Fruit fly (Drosophila melanogaster) whole organism: ENCODE measurements around the gene hzg.

Experiments used
- CG8478 ChIP-seq: fragments of >200 bp; optimal IDR thresholded peaks from 2 replicates; lab custom pipeline; 2018; ENCODE audit warnings: inconsistent platforms
- Dll ChIP-seq: fragments of >200 bp; optimal IDR thresholded peaks from 2 replicates; lab custom pipeline; 2017
- EcR ChIP-seq, 2 experiments: fragments of >200 bp; optimal IDR thresholded peaks; 2 replicates each; lab custom pipeline; 2017; ENCODE audit warnings: missing biosample characterization in 2 of 2, missing genetic modification characterization in 2 of 2, missing genetic modification reagents in 2 of 2
- pan ChIP-seq: fragments of >200 bp; optimal IDR thresholded peaks from 2 replicates; lab custom pipeline; 2017
- psq ChIP-seq: fragments of >200 bp; optimal IDR thresholded peaks from 2 replicates; lab custom pipeline; 2017

dm6 chr3L:16040389-16040788 lies 35.9 kb upstream of the hzg start:
- TF ChIP-seq psq (lab: Kevin White, UChicago) (no peak), EcR (GFP tag; optimal IDR thresholded peaks at IDR 0.05; lab: Kevin White, UChicago) (no peak), pan (lab: Kevin White, UChicago) (no peak), Dll (lab: Kevin White, UChicago) (no peak), CG8478 (lab: Kevin White, UChicago) (no peak)
